Fruit fly (Drosophila melanogaster): ENCODE measurements around the gene CG4658.

The CG4658 gene

dm6 chr2L:9981809-9982208 is 24.9 kb downstream of the CG4658 start:
- TF ChIP-seq CG8119 (GFP tag; IDR thresholded peaks at IDR 0.05) (no peak), CG8319 (GFP tag; optimal IDR thresholded peaks at IDR 0.05) (no peak), CG11902 (GFP tag; optimal IDR thresholded peaks at IDR 0.05) (no peak), svp (GFP tag) (peak; percentile 79), CG3919 (GFP tag; optimal IDR thresholded peaks at IDR 0.05) (peak; percentile 61), Eip75B (GFP tag; optimal IDR thresholded peaks at IDR 0.05) (peak; percentile 45), CG11294 (GFP tag; IDR thresholded peaks at IDR 0.05) (no peak), Sox102F (GFP tag; optimal IDR thresholded peaks at IDR 0.05) (peak; percentile 53), spab (GFP tag; optimal IDR thresholded peaks at IDR 0.05) (peak; percentile 24), Sox14 (GFP tag; optimal IDR thresholded peaks at IDR 0.05) (peak; percentile 16), CG34406 (GFP tag; optimal IDR thresholded peaks at IDR 0.05) (peak; percentile 26), dsx (GFP tag; optimal IDR thresholded peaks at IDR 0.05; ENCODE audit: poor library complexity, severe bottlenecking) (peak; percentile 59), CG32006 (GFP tag; optimal IDR thresholded peaks at IDR 0.05) (no peak), Eip78C (GFP tag) (peak; percentile 88), dac (GFP tag; optimal IDR thresholded peaks at IDR 0.05) (no peak), vri (GFP tag; optimal IDR thresholded peaks at IDR 0.05) (no peak), CG8632 (GFP tag; optimal IDR thresholded peaks at IDR 0.05) (peak; percentile 38), Lpt (GFP tag; optimal IDR thresholded peaks at IDR 0.05) (no peak), esn (GFP tag; optimal IDR thresholded peaks at IDR 0.05) (peak; percentile 17), Sox15 (GFP tag; optimal IDR thresholded peaks at IDR 0.05) (no peak), lz (GFP tag; optimal IDR thresholded peaks at IDR 0.05) (peak; percentile 34), Blimp-1 (GFP tag; optimal IDR thresholded peaks at IDR 0.05) (no peak), CG11762 (GFP tag; optimal IDR thresholded peaks at IDR 0.05; ENCODE audit: insufficient read depth) (peak; percentile 19), Smox (GFP tag; optimal IDR thresholded peaks at IDR 0.05) (peak; percentile 41), fkh (GFP tag; optimal IDR thresholded peaks at IDR 0.05) (no peak), CG1621 (tag; optimal IDR thresholded peaks at IDR 0.05) (no peak), salr (GFP tag; optimal IDR thresholded peaks at IDR 0.05) (no peak), fd85E (GFP tag; optimal IDR thresholded peaks at IDR 0.05) (no peak), CG15336 (GFP tag; IDR thresholded peaks at IDR 0.05) (no peak), pdm3 (GFP tag; optimal IDR thresholded peaks at IDR 0.05) (peak; percentile 5), CG6854 (GFP tag; optimal IDR thresholded peaks at IDR 0.05) (no peak), CG10631 (GFP tag; optimal IDR thresholded peaks at IDR 0.05) (peak; percentile 18), Met (GFP tag; optimal IDR thresholded peaks at IDR 0.05) (peak; percentile 58), Hr38 (GFP tag; optimal IDR thresholded peaks at IDR 0.05) (no peak), cyc (GFP tag; optimal IDR thresholded peaks at IDR 0.05) (peak; percentile 30), Gug (GFP tag; IDR thresholded peaks at IDR 0.05) (no peak), CG9139 (GFP tag; optimal IDR thresholded peaks at IDR 0.05) (no peak), Eip93F (GFP tag; optimal IDR thresholded peaks at IDR 0.05) (no peak), topi (GFP tag; optimal IDR thresholded peaks at IDR 0.05) (peak; percentile 64), CG7368 (GFP tag; optimal IDR thresholded peaks at IDR 0.05) (no peak), CG31627 (GFP tag; optimal IDR thresholded peaks at IDR 0.05) (peak; percentile 26), achi (GFP tag; optimal IDR thresholded peaks at IDR 0.05) (peak; percentile 31), CG16779 (tag; optimal IDR thresholded peaks at IDR 0.05) (no peak), Ets21C (GFP tag; optimal IDR thresholded peaks at IDR 0.05) (no peak), Ets96B (tag; optimal IDR thresholded peaks at IDR 0.05) (peak; percentile 67), CG6276 (GFP tag; optimal IDR thresholded peaks at IDR 0.05) (no peak), CG4318 (GFP tag; optimal IDR thresholded peaks at IDR 0.05) (no peak), eg (GFP tag; IDR thresholded peaks at IDR 0.05) (no peak), net (GFP tag; optimal IDR thresholded peaks at IDR 0.05) (peak; percentile 37), CG3032 (tag; optimal IDR thresholded peaks at IDR 0.05) (peak; percentile 63), Hr39 (GFP tag; optimal IDR thresholded peaks at IDR 0.05) (peak; percentile 35), CG6792 (GFP tag; optimal IDR thresholded peaks at IDR 0.05) (peak; percentile 5), OdsH (GFP tag; optimal IDR thresholded peaks at IDR 0.05) (peak; percentile 27)
